Worm (Caenorhabditis elegans) whole organism, L4 larva: Measurements from ENCODE around the gene H18N23.2.
A peak's percentile ranks its signal among the peaks of the same experiment; 100 is the strongest.

Source experiments
- F10B5.3 ChIP-seq: sonication (generic microtip); optimal IDR thresholded peaks from 2 replicates; lab custom pipeline; 2016; ENCODE audit warnings: mild to moderate bottlenecking, missing genetic modification characterization, missing compliant biosample characterization
- F44E2.7 ChIP-seq: fragments of 200-800 bp; sonication (Bioruptor generic); IDR thresholded peaks from 2 replicates; pipeline ENCODE4 v2.1.2; 2022; ENCODE audit warnings: missing genetic modification characterization, missing compliant biosample characterization
- F49E8.2 ChIP-seq: sonication (generic microtip); optimal IDR thresholded peaks from 2 replicates; lab custom pipeline; 2016; ENCODE audit warnings: missing compliant biosample characterization, mild to moderate bottlenecking, missing genetic modification characterization, borderline replicate concordance
- T20F7.1 ChIP-seq: fragments of 200-800 bp; sonication (Bioruptor generic); optimal IDR thresholded peaks from 2 replicates; lab custom pipeline; 2018; ENCODE audit warnings: mild to moderate bottlenecking, missing genetic modification characterization, missing compliant biosample characterization
- T26A8.4 ChIP-seq: fragments of 200-800 bp; sonication (Bioruptor generic); IDR thresholded peaks from 2 replicates; pipeline ENCODE4 v1.3.6; 2022; ENCODE audit warnings: missing genetic modification characterization, missing compliant biosample characterization
- Y48G9A.11 ChIP-seq: fragments of 200-800 bp; sonication (Bioruptor generic); IDR thresholded peaks from 2 replicates; pipeline ENCODE4 v1.3.6; 2022; ENCODE audit warnings: missing genetic modification reagents, missing genetic modification characterization, missing compliant biosample characterization
- Y75B8A.6 ChIP-seq: fragments of 200-800 bp; sonication (Bioruptor generic); IDR thresholded peaks from 2 replicates; pipeline ENCODE4 v1.3.6; 2022; ENCODE audit warnings: missing genetic modification reagents, missing genetic modification characterization, missing compliant biosample characterization
- ZK337.2 ChIP-seq: fragments of 200-800 bp; sonication (Bioruptor generic); IDR thresholded peaks from 2 replicates; pipeline ENCODE4 v1.3.6; 2022; ENCODE audit warnings: missing genetic modification reagents, missing genetic modification characterization, missing compliant biosample characterization
- ceh-44 ChIP-seq: fragments of 200-800 bp; sonication (Bioruptor generic); IDR thresholded peaks from 2 replicates; pipeline ENCODE4 v1.3.6; 2022; ENCODE audit warnings: missing genetic modification reagents, missing genetic modification characterization, missing compliant biosample characterization
- ceh-62 ChIP-seq: sonication (generic microtip); optimal IDR thresholded peaks from 2 replicates; lab custom pipeline; 2017; ENCODE audit warnings: missing biosample characterization, missing genetic modification characterization
- ctbp-1 ChIP-seq: fragments of 200-800 bp; sonication (Bioruptor generic); IDR thresholded peaks from 2 replicates; pipeline ENCODE4 v1.3.6; 2022; ENCODE audit warnings: missing genetic modification reagents, missing genetic modification characterization, missing compliant biosample characterization
- daf-19 ChIP-seq: fragments of 200-800 bp; sonication (Bioruptor generic); conservative IDR thresholded peaks from 2 replicates; pipeline ENCODE4 v1.3.6; 2022; ENCODE audit warnings: missing genetic modification characterization, missing compliant biosample characterization
- dmd-6 ChIP-seq: fragments of 200-800 bp; sonication (Bioruptor generic); IDR thresholded peaks from 2 replicates; pipeline ENCODE4 v1.3.6; 2022; ENCODE audit warnings: missing genetic modification reagents, missing genetic modification characterization, missing compliant biosample characterization
- dmd-8 ChIP-seq: fragments of 200-800 bp; sonication (Bioruptor generic); IDR thresholded peaks from 2 replicates; pipeline ENCODE4 v1.3.6; 2022; ENCODE audit warnings: missing genetic modification characterization, missing compliant biosample characterization
- fkh-10 ChIP-seq: fragments of 150-350 bp; optimal IDR thresholded peaks from 2 replicates; lab custom pipeline; 2014; ENCODE audit warnings: missing biosample characterization, missing genetic modification reagents, missing genetic modification characterization
- hif-1 ChIP-seq, 2 experiments: sonication (generic microtip); optimal IDR thresholded peaks; 2 replicates each; lab custom pipeline; 2016 to 2017; ENCODE audit warnings: missing compliant biosample characterization in 2 of 2, missing genetic modification characterization in 2 of 2, missing genetic modification reagents in 2 of 2, missing genotype in 2 of 2, mild to moderate bottlenecking in 1 of 2
- hlh-30 ChIP-seq: sonication (generic microtip); optimal IDR thresholded peaks from 2 replicates; lab custom pipeline; 2017; ENCODE audit warnings: antibody characterized with exemption, mild to moderate bottlenecking, missing genetic modification characterization, missing compliant biosample characterization; ENCODE audit not compliant: insufficient read depth
- hmg-1.1 ChIP-seq: fragments of 200-800 bp; sonication (Bioruptor generic); IDR thresholded peaks from 2 replicates; pipeline ENCODE4 v1.3.6; 2022; ENCODE audit warnings: missing genetic modification reagents, missing genetic modification characterization, missing compliant biosample characterization
- jun-1 ChIP-seq: fragments of 150-350 bp; optimal IDR thresholded peaks from 2 replicates; lab custom pipeline; 2014; ENCODE audit warnings: missing biosample characterization, missing genetic modification reagents, missing genetic modification characterization
- lim-7 ChIP-seq: fragments of 200-800 bp; sonication (Bioruptor generic); IDR thresholded peaks from 2 replicates; pipeline ENCODE4 v1.3.6; 2022; ENCODE audit warnings: missing genetic modification characterization, missing compliant biosample characterization
- lin-1 ChIP-seq: fragments of 200-800 bp; sonication (Bioruptor generic); IDR thresholded peaks from 2 replicates; pipeline ENCODE4 v1.3.6; 2022; ENCODE audit warnings: missing genetic modification reagents, missing genetic modification characterization, missing compliant biosample characterization
- lin-13 ChIP-seq: fragments of 150-350 bp; optimal IDR thresholded peaks from 2 replicates; lab custom pipeline; 2014; ENCODE audit warnings: missing biosample characterization, missing genetic modification reagents, missing genetic modification characterization
- lin-15B ChIP-seq: fragments of 150-350 bp; sonication (generic microtip); optimal IDR thresholded peaks from 3 replicates; lab custom pipeline; 2014; ENCODE audit warnings: missing biosample characterization, missing genetic modification characterization
- lin-29 ChIP-seq: fragments of 200-800 bp; sonication (Bioruptor generic); IDR thresholded peaks from 2 replicates; pipeline ENCODE4 v1.3.6; 2022; ENCODE audit warnings: missing genetic modification reagents, missing genetic modification characterization, missing compliant biosample characterization
- lin-39 ChIP-seq: fragments of 150-350 bp; optimal IDR thresholded peaks from 2 replicates; lab custom pipeline; 2014; ENCODE audit warnings: missing biosample characterization, missing genetic modification reagents, missing genetic modification characterization
- mdl-1 ChIP-seq, 2 experiments: fragments of 150-350 bp in 1 of 2; sonication (generic microtip) in 1 of 2; optimal IDR thresholded peaks; 2 replicates each; lab custom pipeline; 2014 to 2017; ENCODE audit warnings: missing biosample characterization in 2 of 2, missing genetic modification characterization in 2 of 2
- mep-1 ChIP-seq: fragments of 150-350 bp; sonication (generic microtip); optimal IDR thresholded peaks from 3 replicates; lab custom pipeline; 2014; ENCODE audit warnings: missing biosample characterization, missing genetic modification characterization
- mes-2 ChIP-seq: sonication (generic microtip); optimal IDR thresholded peaks from 2 replicates; lab custom pipeline; 2016; ENCODE audit warnings: missing genotype, mild to moderate bottlenecking, missing genetic modification characterization, missing compliant biosample characterization; ENCODE audit not compliant: poor library complexity, severe bottlenecking
- mxl-2 ChIP-seq: fragments of 200-800 bp; sonication (Bioruptor generic); conservative IDR thresholded peaks from 2 replicates; pipeline ENCODE4 v1.3.6; 2022; ENCODE audit warnings: missing genetic modification reagents, missing genetic modification characterization, missing compliant biosample characterization
- mxl-3 ChIP-seq: fragments of 200-800 bp; sonication (Bioruptor generic); optimal IDR thresholded peaks from 2 replicates; lab custom pipeline; 2018; ENCODE audit warnings: mild to moderate bottlenecking, missing genetic modification characterization, missing compliant biosample characterization
- nhr-10 ChIP-seq: fragments of 150-350 bp; optimal IDR thresholded peaks from 2 replicates; lab custom pipeline; 2014; ENCODE audit warnings: missing biosample characterization, missing genetic modification characterization
- nhr-25 ChIP-seq: sonication (generic microtip); optimal IDR thresholded peaks from 2 replicates; lab custom pipeline; 2017; ENCODE audit warnings: missing genetic modification characterization, mild to moderate bottlenecking, missing compliant biosample characterization, antibody characterized with exemption, moderate library complexity, borderline replicate concordance; ENCODE audit not compliant: insufficient read depth
- nhr-41 ChIP-seq: fragments of 200-800 bp; sonication (Bioruptor generic); IDR thresholded peaks from 2 replicates; pipeline ENCODE4 v1.3.6; 2022; ENCODE audit warnings: missing genetic modification reagents, missing genetic modification characterization, missing compliant biosample characterization
- nhr-42 ChIP-seq: fragments of 200-800 bp; sonication (Bioruptor generic); IDR thresholded peaks from 2 replicates; pipeline ENCODE4 v1.3.6; 2022; ENCODE audit warnings: missing genetic modification characterization, missing compliant biosample characterization
- nhr-48 ChIP-seq: sonication (generic microtip); optimal IDR thresholded peaks from 2 replicates; lab custom pipeline; 2016; ENCODE audit warnings: mild to moderate bottlenecking, missing genetic modification characterization, missing compliant biosample characterization
- nhr-76 ChIP-seq: fragments of 150-350 bp; optimal IDR thresholded peaks from 2 replicates; lab custom pipeline; 2014; ENCODE audit warnings: missing biosample characterization, missing genetic modification characterization
- nhr-77 ChIP-seq: fragments of 150-350 bp; optimal IDR thresholded peaks from 2 replicates; lab custom pipeline; 2014; ENCODE audit warnings: missing biosample characterization, missing genetic modification characterization
- skn-1 ChIP-seq: fragments of 150-350 bp; optimal IDR thresholded peaks from 2 replicates; lab custom pipeline; 2014; ENCODE audit warnings: missing biosample characterization, missing genetic modification characterization
- snpc-4 ChIP-seq: fragments of 150-350 bp; optimal IDR thresholded peaks from 2 replicates; lab custom pipeline; 2014; ENCODE audit warnings: missing biosample characterization, missing genetic modification characterization
- spr-1 ChIP-seq: sonication (generic microtip); optimal IDR thresholded peaks from 2 replicates; lab custom pipeline; 2016; ENCODE audit warnings: mild to moderate bottlenecking, missing genetic modification characterization, missing compliant biosample characterization
- tra-1 ChIP-seq: fragments of 200-800 bp; sonication (Bioruptor generic); IDR thresholded peaks from 2 replicates; pipeline ENCODE4 v1.3.6; 2022; ENCODE audit warnings: missing genetic modification reagents, missing genetic modification characterization, missing compliant biosample characterization
- unc-130 ChIP-seq: sonication (generic microtip); optimal IDR thresholded peaks from 2 replicates; lab custom pipeline; 2016; ENCODE audit warnings: missing genetic modification reagents, missing genetic modification characterization, missing compliant biosample characterization
- unc-39 ChIP-seq: sonication (generic microtip); optimal IDR thresholded peaks from 2 replicates; lab custom pipeline; 2017; ENCODE audit warnings: missing biosample characterization, missing genetic modification characterization
- unc-62 ChIP-seq, 3 experiments: fragments of 150-350 bp in 1 of 3; sonication (generic microtip); optimal IDR thresholded peaks in 2 of 3; peaks in 1 of 3; 1 replicate in 1 of 3; 2 replicates in 2 of 3; lab custom pipeline; 2014 to 2017; ENCODE audit warnings: missing biosample characterization in 3 of 3, missing genetic modification characterization in 3 of 3, missing genetic modification reagents in 3 of 3, missing genotype in 1 of 3
- vab-7 ChIP-seq: fragments of 200-800 bp; sonication (Bioruptor generic); IDR thresholded peaks from 2 replicates; pipeline ENCODE4 v1.3.6; 2022; ENCODE audit warnings: missing genetic modification reagents, missing genetic modification characterization, missing compliant biosample characterization
- zag-1 ChIP-seq: fragments of 150-350 bp; optimal IDR thresholded peaks from 2 replicates; lab custom pipeline; 2014; ENCODE audit warnings: missing biosample characterization, missing genetic modification characterization
- zfp-2 ChIP-seq: sonication (generic microtip); optimal IDR thresholded peaks from 2 replicates; lab custom pipeline; 2016; ENCODE audit warnings: mild to moderate bottlenecking, missing genetic modification characterization, missing compliant biosample characterization
- zfp-3 ChIP-seq: fragments of 200-800 bp; sonication (Bioruptor generic); conservative IDR thresholded peaks from 2 replicates; pipeline ENCODE4 v1.3.6; 2022; ENCODE audit warnings: missing genetic modification reagents, missing genetic modification characterization, missing compliant biosample characterization
- zip-2 ChIP-seq: fragments of 150-350 bp; optimal IDR thresholded peaks from 2 replicates; lab custom pipeline; 2014; ENCODE audit warnings: missing biosample characterization, missing genetic modification characterization
- ztf-11 ChIP-seq: fragments of 150-350 bp; optimal IDR thresholded peaks from 2 replicates; lab custom pipeline; 2014; ENCODE audit warnings: missing biosample characterization, missing genetic modification characterization
- ztf-7 ChIP-seq: fragments of 150-350 bp; optimal IDR thresholded peaks from 2 replicates; lab custom pipeline; 2014; ENCODE audit warnings: missing biosample characterization, missing genetic modification characterization

The H18N23.2 gene

ce11 chrX:17640790-17641189 is at the start of gene H18N23.2 (continued):
- TF ChIP-seq mes-2 (tag; lab: Kevin White, UChicago), result no peak
- no peak for TF ChIP-seq lim-7
- no peak for TF ChIP-seq unc-39 (tag; lab: Kevin White, UChicago)
- no peak for TF ChIP-seq F10B5.3 (tag; lab: Kevin White, UChicago)
- TF ChIP-seq Y75B8A.6 (GFP tag; lab: Robert Waterston, UW), result no peak
- no peak for TF ChIP-seq zfp-2 (tag; lab: Kevin White, UChicago)
- TF ChIP-seq nhr-48, result peak; percentile 94
- no peak for TF ChIP-seq lin-13 (GFP tag; lab: Kevin White, UChicago)
- TF ChIP-seq lin-1 (GFP tag; lab: Robert Waterston, UW), result 0 out of 2 replicates have a peak, but pooled peaks have one; percentile 23
- TF ChIP-seq unc-130, result no peak
- peak in 1 of 2 experiments; percentile 63 for TF ChIP-seq hif-1 (tag; optimal IDR thresholded peaks at IDR 0.05; lab: Kevin White, UChicago)
- TF ChIP-seq spr-1 (tag; lab: Kevin White, UChicago), result no peak
- TF ChIP-seq mxl-2, result peak; percentile 97
- no peak for TF ChIP-seq nhr-76
- no peak for TF ChIP-seq skn-1
- no peak for TF ChIP-seq lin-39
- no peak for TF ChIP-seq lin-15B
- TF ChIP-seq hlh-30 (tag; lab: Kevin White, UChicago), result peak; percentile 93
- no peak for TF ChIP-seq ztf-11
- TF ChIP-seq zip-2, result no peak
- TF ChIP-seq nhr-41 (GFP tag; lab: Robert Waterston, UW), result no peak
- TF ChIP-seq lin-29, result no peak
- TF ChIP-seq daf-19 (GFP tag; lab: Robert Waterston, UW), result no peak
- TF ChIP-seq mdl-1 (tag; optimal IDR thresholded peaks at IDR 0.05; lab: Kevin White, UChicago), result peak; percentile 55 to 91
- 0 out of 2 replicates have a peak, but pooled peaks have one; percentile 32 for TF ChIP-seq T26A8.4 (GFP tag; lab: Robert Waterston, UW)
- no peak for TF ChIP-seq vab-7 (GFP tag; lab: Robert Waterston, UW)
- TF ChIP-seq ceh-62 (tag; lab: Kevin White, UChicago), result no peak
- TF ChIP-seq T20F7.1 (GFP tag; lab: Kevin White, UChicago), result no peak
- no peak for TF ChIP-seq fkh-10 (GFP tag; lab: Kevin White, UChicago)
- TF ChIP-seq ZK337.2 (GFP tag; lab: Robert Waterston, UW), result no peak
- TF ChIP-seq dmd-8 (GFP tag; lab: Robert Waterston, UW), result no peak
- TF ChIP-seq nhr-10 (tag; lab: Kevin White, UChicago), result no peak
- no peak for TF ChIP-seq ctbp-1 (GFP tag; lab: Robert Waterston, UW)
- peak; percentile 51 for TF ChIP-seq nhr-25 (tag; lab: Kevin White, UChicago)
- TF ChIP-seq tra-1 (GFP tag; lab: Robert Waterston, UW), result peak; percentile 82
- TF ChIP-seq F44E2.7 (GFP tag; lab: Robert Waterston, UW), result no peak
- peak; percentile 86 for TF ChIP-seq dmd-6 (GFP tag; lab: Robert Waterston, UW)
- no peak for TF ChIP-seq nhr-77 (tag; lab: Kevin White, UChicago)
- TF ChIP-seq unc-62 (GFP tag; optimal IDR thresholded peaks at IDR 0.05 in 1 of 2; lab: Kevin White, UChicago), result peak in 1 of 2 experiments; percentile 46
- TF ChIP-seq unc-62 (tag; optimal IDR thresholded peaks at IDR 0.05; lab: Kevin White, UChicago), result no peak
- 0 out of 2 replicates have a peak, but pooled peaks have one; percentile 33 for TF ChIP-seq nhr-42 (GFP tag; lab: Robert Waterston, UW)
- no peak for TF ChIP-seq jun-1 (tag; lab: Kevin White, UChicago)
- no peak for TF ChIP-seq Y48G9A.11
- 0 out of 2 replicates have a peak, but pooled peaks have one; percentile 41 for TF ChIP-seq hmg-1.1
- no peak for TF ChIP-seq snpc-4
- no peak for TF ChIP-seq F49E8.2 (tag; lab: Kevin White, UChicago)
- no peak for TF ChIP-seq ceh-44 (GFP tag; lab: Robert Waterston, UW)
- TF ChIP-seq zfp-3 (GFP tag; lab: Robert Waterston, UW), result no peak
- no peak for TF ChIP-seq ztf-7 (tag; lab: Kevin White, UChicago)
- no peak for TF ChIP-seq mep-1 (tag; lab: Kevin White, UChicago)
- peak; percentile 95 for TF ChIP-seq mxl-3 (GFP tag; lab: Kevin White, UChicago)
- TF ChIP-seq zag-1 (tag; lab: Kevin White, UChicago), result no peak
